Fruit fly (Drosophila melanogaster) whole organism, prepupa: ENCODE results near the gene Alp4.

Experiments
- CG11902 ChIP-seq: fragments of 200-800 bp; sonication (Bioruptor generic); optimal IDR thresholded peaks from 3 replicates; lab custom pipeline; 2016; ENCODE audit warnings: missing biosample characterization, missing genetic modification characterization
- CG15336 ChIP-seq: fragments of 200-800 bp; sonication (Bioruptor generic); IDR thresholded peaks from 2 replicates; pipeline ENCODE4 v1.3.6; 2022; ENCODE audit warnings: missing biosample characterization, missing genetic modification characterization
- CG1621 ChIP-seq: fragments of 200-800 bp; sonication (Bioruptor generic); optimal IDR thresholded peaks from 3 replicates; lab custom pipeline; 2018; ENCODE audit warnings: missing biosample characterization, mild to moderate bottlenecking, missing genetic modification characterization
- CG4318 ChIP-seq: fragments of 200-800 bp; sonication (Bioruptor generic); optimal IDR thresholded peaks from 3 replicates; lab custom pipeline; 2017; ENCODE audit warnings: missing biosample characterization, mild to moderate bottlenecking, missing genetic modification characterization
- CG6276 ChIP-seq: fragments of 200-800 bp; sonication (Bioruptor generic); optimal IDR thresholded peaks from 2 replicates; lab custom pipeline; 2017; ENCODE audit warnings: missing biosample characterization, mild to moderate bottlenecking, missing genetic modification characterization
- CG8319 ChIP-seq: fragments of 200-800 bp; sonication (Bioruptor generic); optimal IDR thresholded peaks from 3 replicates; lab custom pipeline; 2016; ENCODE audit warnings: missing biosample characterization, missing genetic modification characterization
- Eip78C ChIP-seq: fragments of 200-800 bp; sonication (Bioruptor generic); peaks from one replicate; lab custom pipeline; 2016; ENCODE audit warnings: missing biosample characterization, missing genetic modification characterization
- Sox15 ChIP-seq: fragments of 200-800 bp; sonication (Bioruptor generic); optimal IDR thresholded peaks from 3 replicates; lab custom pipeline; 2016; ENCODE audit warnings: missing biosample characterization, missing genetic modification characterization
- salr ChIP-seq, 2 experiments: fragments of 200-800 bp; sonication (Bioruptor generic); optimal IDR thresholded peaks; 3 replicates each; lab custom pipeline; 2016 to 2018; ENCODE audit warnings: missing biosample characterization in 2 of 2, missing genetic modification characterization in 2 of 2, mild to moderate bottlenecking in 1 of 2

DNA sequence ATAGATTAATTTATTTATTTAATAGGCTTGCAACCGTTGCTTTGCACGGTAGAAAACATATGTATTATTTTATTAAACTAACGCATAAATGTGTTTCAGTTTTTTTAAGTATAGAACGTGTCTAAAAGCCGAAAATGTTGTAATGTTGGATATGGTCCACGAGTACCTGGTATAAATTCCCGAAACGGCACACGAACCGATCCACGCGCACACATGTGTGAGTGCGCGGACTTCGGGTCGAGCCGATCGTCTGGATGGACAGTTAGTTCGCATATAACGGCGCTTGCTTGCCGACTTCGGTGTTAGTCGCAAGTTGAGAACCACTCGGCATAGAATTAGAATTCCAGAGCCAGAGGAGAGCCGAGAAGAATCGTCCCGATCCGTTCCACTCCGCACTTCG lies at the start of gene Alp4:
- TF ChIP-seq Sox15 (no peak), CG11902 (no peak), CG15336 (GFP tag; lab: Robert Waterston, UW) (no peak), CG8319 (no peak), CG6276 (GFP tag; lab: Kevin White, UChicago) (no peak), CG4318 (GFP tag; lab: Kevin White, UChicago) (no peak), Eip78C (GFP tag; lab: Kevin White, UChicago) (no peak), CG1621 (tag; lab: Kevin White, UChicago) (no peak), salr (GFP tag; optimal IDR thresholded peaks at IDR 0.05; lab: Kevin White, UChicago) (no peak)
